Worm (Caenorhabditis elegans): ENCODE results near the gene col-111.

DNA sequence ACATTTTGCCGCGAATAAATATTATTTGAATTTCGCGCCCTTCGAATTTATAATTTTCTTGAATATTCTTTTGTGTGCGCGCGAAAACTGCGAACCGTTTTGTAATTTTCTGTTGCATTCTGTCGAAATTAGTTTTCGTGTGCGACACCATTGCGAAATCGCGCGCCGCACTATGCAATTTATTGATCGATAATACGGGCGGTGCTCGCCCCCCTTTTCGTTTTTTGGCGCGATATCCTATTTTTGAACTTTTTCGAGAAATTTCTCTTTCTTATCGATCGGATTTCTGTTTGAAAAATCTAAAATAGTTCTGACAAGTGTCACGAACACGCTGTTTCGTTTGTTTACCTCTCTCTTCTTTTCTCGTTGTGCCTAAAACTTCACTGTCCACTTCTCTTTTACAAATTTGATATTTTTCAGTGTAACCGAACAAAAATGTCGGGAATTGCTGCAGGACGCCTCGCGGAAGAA is 7.1 kb downstream of the col-111 start, which contains the start of gene ubc-9:
- no peak for TF ChIP-seq tbx-11 (GFP tag; IDR thresholded peaks at IDR 0.05)
- no peak for TF ChIP-seq aly-1 (tag; optimal IDR thresholded peaks at IDR 0.05)
- TF ChIP-seq scrt-1 (GFP tag; IDR thresholded peaks at IDR 0.05) = no peak
- TF ChIP-seq ets-7 (tag; optimal IDR thresholded peaks at IDR 0.05) = no peak
- TF ChIP-seq ama-1 (optimal IDR thresholded peaks at IDR 0.05) = no peak
- TF ChIP-seq ceh-36 (tag; optimal IDR thresholded peaks at IDR 0.05) = peak; percentile 6
- TF ChIP-seq sea-1 (GFP tag; conservative IDR thresholded peaks at IDR 0.05) = 0 out of 2 replicates have a peak, but pooled peaks have one; percentile 58
- TF ChIP-seq tbx-37 (GFP tag; conservative IDR thresholded peaks at IDR 0.05) = no peak
- peak; percentile 53 for TF ChIP-seq F13C5.2 (tag; optimal IDR thresholded peaks at IDR 0.05)
- no peak for TF ChIP-seq hmg-4 (GFP tag; optimal IDR thresholded peaks at IDR 0.05)
- TF ChIP-seq tra-4 (tag; optimal IDR thresholded peaks at IDR 0.05) = no peak
- peak; percentile 65; the same call in 1 of the 2 replicates for TF ChIP-seq pes-1 (GFP tag; IDR thresholded peaks at IDR 0.05)
- no peak for TF ChIP-seq hnd-1 (tag; optimal IDR thresholded peaks at IDR 0.05)
- TF ChIP-seq hmbx-1 (tag; optimal IDR thresholded peaks at IDR 0.05) = no peak
